Worm (Caenorhabditis elegans) whole organism, L4 larva: ENCODE data around the gene F18A12.2.
"Not testable (repeated sequence)": the region's sequence is repeated elsewhere in the genome, so short reads cannot be mapped to it uniquely, and the experiment has no call there.

Experiments used
- F26F4.8 ChIP-seq: fragments of 200-800 bp; sonication (Bioruptor generic); conservative IDR thresholded peaks from 2 replicates; pipeline ENCODE4 v1.3.6; 2022; ENCODE audit warnings: missing genetic modification characterization, missing compliant biosample characterization
- F44E2.7 ChIP-seq: fragments of 200-800 bp; sonication (Bioruptor generic); IDR thresholded peaks from 2 replicates; pipeline ENCODE4 v2.1.2; 2022; ENCODE audit warnings: missing genetic modification characterization, missing compliant biosample characterization
- R02D3.7 ChIP-seq: fragments of 150-350 bp; sonication (generic microtip); optimal IDR thresholded peaks from 3 replicates; lab custom pipeline; 2014; ENCODE audit warnings: missing biosample characterization, missing genetic modification characterization
- T26A8.4 ChIP-seq: fragments of 200-800 bp; sonication (Bioruptor generic); IDR thresholded peaks from 2 replicates; pipeline ENCODE4 v1.3.6; 2022; ENCODE audit warnings: missing genetic modification characterization, missing compliant biosample characterization
- aha-1 ChIP-seq: fragments of 150-350 bp; peaks from one replicate; lab custom pipeline; 2014; ENCODE audit warnings: missing biosample characterization, missing genetic modification characterization
- ama-1 ChIP-seq: fragments of 150-350 bp; optimal IDR thresholded peaks from 2 replicates; lab custom pipeline; 2014; ENCODE audit warnings: inconsistent platforms, mixed read lengths
- arid-1 ChIP-seq: fragments of 200-800 bp; sonication (Bioruptor generic); conservative IDR thresholded peaks from 2 replicates; pipeline ENCODE4 v1.3.6; 2022; ENCODE audit warnings: missing genetic modification reagents, missing genetic modification characterization, missing compliant biosample characterization
- ceh-28 ChIP-seq: fragments of 150-350 bp; optimal IDR thresholded peaks from 2 replicates; lab custom pipeline; 2014; ENCODE audit warnings: missing biosample characterization, missing genetic modification reagents, missing genetic modification characterization
- ceh-44 ChIP-seq: fragments of 200-800 bp; sonication (Bioruptor generic); IDR thresholded peaks from 2 replicates; pipeline ENCODE4 v1.3.6; 2022; ENCODE audit warnings: missing genetic modification reagents, missing genetic modification characterization, missing compliant biosample characterization
- ceh-82 ChIP-seq: sonication (generic microtip); optimal IDR thresholded peaks from 2 replicates; lab custom pipeline; 2017; ENCODE audit warnings: missing biosample characterization, missing genetic modification characterization
- ces-1 ChIP-seq: fragments of 150-350 bp; sonication (generic microtip); optimal IDR thresholded peaks from 4 replicates; lab custom pipeline; 2014; ENCODE audit warnings: missing biosample characterization, missing genetic modification reagents, missing genetic modification characterization
- ctbp-1 ChIP-seq: fragments of 200-800 bp; sonication (Bioruptor generic); IDR thresholded peaks from 2 replicates; pipeline ENCODE4 v1.3.6; 2022; ENCODE audit warnings: missing genetic modification reagents, missing genetic modification characterization, missing compliant biosample characterization
- daf-8 ChIP-seq: fragments of 200-800 bp; sonication (Bioruptor generic); IDR thresholded peaks from 2 replicates; pipeline ENCODE4 v1.3.6; 2022; ENCODE audit warnings: missing genetic modification characterization, missing compliant biosample characterization
- dmd-6 ChIP-seq: fragments of 200-800 bp; sonication (Bioruptor generic); IDR thresholded peaks from 2 replicates; pipeline ENCODE4 v1.3.6; 2022; ENCODE audit warnings: missing genetic modification reagents, missing genetic modification characterization, missing compliant biosample characterization
- dmd-9 ChIP-seq: fragments of 200-800 bp; sonication (Bioruptor generic); IDR thresholded peaks from 2 replicates; pipeline ENCODE4 v1.3.6; 2022; ENCODE audit warnings: missing genetic modification reagents, missing genetic modification characterization, missing compliant biosample characterization
- dpl-1 ChIP-seq: fragments of 150-350 bp; optimal IDR thresholded peaks from 2 replicates; lab custom pipeline; 2014; ENCODE audit warnings: missing biosample characterization, missing genetic modification reagents, missing genetic modification characterization
- hlh-30 ChIP-seq: sonication (generic microtip); optimal IDR thresholded peaks from 2 replicates; lab custom pipeline; 2017; ENCODE audit warnings: antibody characterized with exemption, mild to moderate bottlenecking, missing genetic modification characterization, missing compliant biosample characterization; ENCODE audit not compliant: insufficient read depth
- lim-7 ChIP-seq: fragments of 200-800 bp; sonication (Bioruptor generic); IDR thresholded peaks from 2 replicates; pipeline ENCODE4 v1.3.6; 2022; ENCODE audit warnings: missing genetic modification characterization, missing compliant biosample characterization
- lin-13 ChIP-seq: fragments of 150-350 bp; optimal IDR thresholded peaks from 2 replicates; lab custom pipeline; 2014; ENCODE audit warnings: missing biosample characterization, missing genetic modification reagents, missing genetic modification characterization
- lir-3 ChIP-seq: sonication (generic microtip); optimal IDR thresholded peaks from 2 replicates; lab custom pipeline; 2016; ENCODE audit warnings: mild to moderate bottlenecking, missing genetic modification characterization, missing compliant biosample characterization
- mdl-1 ChIP-seq, 2 experiments: fragments of 150-350 bp in 1 of 2; sonication (generic microtip) in 1 of 2; optimal IDR thresholded peaks; 2 replicates each; lab custom pipeline; 2014 to 2017; ENCODE audit warnings: missing biosample characterization in 2 of 2, missing genetic modification characterization in 2 of 2
- mxl-2 ChIP-seq: fragments of 200-800 bp; sonication (Bioruptor generic); conservative IDR thresholded peaks from 2 replicates; pipeline ENCODE4 v1.3.6; 2022; ENCODE audit warnings: missing genetic modification reagents, missing genetic modification characterization, missing compliant biosample characterization
- mxl-3 ChIP-seq: fragments of 200-800 bp; sonication (Bioruptor generic); optimal IDR thresholded peaks from 2 replicates; lab custom pipeline; 2018; ENCODE audit warnings: mild to moderate bottlenecking, missing genetic modification characterization, missing compliant biosample characterization
- nhr-111 ChIP-seq: fragments of 200-800 bp; sonication (Bioruptor generic); optimal IDR thresholded peaks from 2 replicates; lab custom pipeline; 2018; ENCODE audit warnings: mild to moderate bottlenecking, missing genetic modification characterization, missing compliant biosample characterization
- nhr-237 ChIP-seq: sonication (generic microtip); optimal IDR thresholded peaks from 2 replicates; lab custom pipeline; 2017; ENCODE audit warnings: missing biosample characterization, missing genetic modification characterization
- nhr-25 ChIP-seq: sonication (generic microtip); optimal IDR thresholded peaks from 2 replicates; lab custom pipeline; 2017; ENCODE audit warnings: missing genetic modification characterization, mild to moderate bottlenecking, missing compliant biosample characterization, antibody characterized with exemption, moderate library complexity, borderline replicate concordance; ENCODE audit not compliant: insufficient read depth
- nhr-41 ChIP-seq: fragments of 200-800 bp; sonication (Bioruptor generic); IDR thresholded peaks from 2 replicates; pipeline ENCODE4 v1.3.6; 2022; ENCODE audit warnings: missing genetic modification reagents, missing genetic modification characterization, missing compliant biosample characterization
- nhr-48 ChIP-seq: sonication (generic microtip); optimal IDR thresholded peaks from 2 replicates; lab custom pipeline; 2016; ENCODE audit warnings: mild to moderate bottlenecking, missing genetic modification characterization, missing compliant biosample characterization
- php-3 ChIP-seq: fragments of 200-800 bp; sonication (Bioruptor generic); IDR thresholded peaks from 2 replicates; pipeline ENCODE4 v1.3.6; 2022; ENCODE audit warnings: missing genetic modification reagents, missing genetic modification characterization, missing compliant biosample characterization
- pqm-1 ChIP-seq: sonication (generic microtip); optimal IDR thresholded peaks from 2 replicates; lab custom pipeline; 2017; ENCODE audit warnings: missing biosample characterization, missing genetic modification characterization
- rbr-2 ChIP-seq: sonication (generic microtip); optimal IDR thresholded peaks from 2 replicates; lab custom pipeline; 2016; ENCODE audit warnings: missing genotype, missing genetic modification characterization, missing compliant biosample characterization
- skn-1 ChIP-seq: fragments of 150-350 bp; optimal IDR thresholded peaks from 2 replicates; lab custom pipeline; 2014; ENCODE audit warnings: missing biosample characterization, missing genetic modification characterization
- tag-97 ChIP-seq: fragments of 200-800 bp; sonication (Bioruptor generic); IDR thresholded peaks from 2 replicates; pipeline ENCODE4 v1.3.6; 2022; ENCODE audit warnings: missing genetic modification characterization, missing compliant biosample characterization
- tra-1 ChIP-seq: fragments of 200-800 bp; sonication (Bioruptor generic); IDR thresholded peaks from 2 replicates; pipeline ENCODE4 v1.3.6; 2022; ENCODE audit warnings: missing genetic modification reagents, missing genetic modification characterization, missing compliant biosample characterization
- zip-11 ChIP-seq: fragments of 200-800 bp; sonication (Bioruptor generic); IDR thresholded peaks from 2 replicates; pipeline ENCODE4 v1.3.6; 2022; ENCODE audit warnings: missing genetic modification characterization, missing compliant biosample characterization
- zip-2 ChIP-seq: fragments of 150-350 bp; optimal IDR thresholded peaks from 2 replicates; lab custom pipeline; 2014; ENCODE audit warnings: missing biosample characterization, missing genetic modification characterization

F18A12.2 gene

DNA sequence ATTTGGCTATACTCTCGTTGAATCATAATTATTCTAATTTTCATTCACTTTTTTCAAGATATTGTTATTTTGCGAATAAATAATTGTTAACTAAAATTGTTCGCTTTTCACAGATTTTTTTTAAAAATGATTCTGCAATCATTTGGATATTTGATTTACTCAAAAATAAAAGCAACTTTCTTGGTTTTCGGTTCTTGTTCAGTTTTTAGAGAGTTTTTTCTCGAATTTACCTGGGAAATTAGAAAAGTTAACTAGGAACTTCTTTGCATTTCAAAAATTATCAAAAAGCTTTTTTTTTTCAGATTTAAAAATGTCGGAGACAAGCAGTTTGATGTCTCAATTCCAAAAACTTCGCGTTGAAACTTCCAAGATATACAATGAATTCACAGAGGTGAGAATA, 32.0 kb downstream of the F18A12.2 start, which contains the start of the genes C16C8.20 and gldi-6 (continued):
- no peak for TF ChIP-seq tag-97
- TF ChIP-seq pqm-1 (tag; lab: Kevin White, UChicago): no peak
- TF ChIP-seq nhr-237: no peak

ce11 chrII:3447906-3448305, 33.2 kb downstream of the F18A12.2 start, which contains the start of gene C16C8.21:
C16C8.21 (plus strand) TSS chrII:3448206.
- TF ChIP-seq lin-13 (GFP tag; lab: Kevin White, UChicago) (no peak), nhr-48 (tag; lab: Kevin White, UChicago) (no peak), nhr-41 (GFP tag; lab: Robert Waterston, UW) (no peak), daf-8 (GFP tag; lab: Robert Waterston, UW) (no peak), zip-2 (tag; lab: Kevin White, UChicago) (no peak), lim-7 (GFP tag; lab: Robert Waterston, UW) (no peak), tra-1 (no peak), F44E2.7 (no peak), ama-1 (lab: Kevin White, UChicago) (no peak), ceh-44 (no peak), F26F4.8 (GFP tag; lab: Robert Waterston, UW) (no peak), mdl-1 (tag; optimal IDR thresholded peaks at IDR 0.05; lab: Kevin White, UChicago) (no peak), hlh-30 (tag; lab: Kevin White, UChicago) (no peak), ceh-28 (tag; lab: Kevin White, UChicago) (no peak), ceh-82 (tag; lab: Kevin White, UChicago) (no peak)

DNA sequence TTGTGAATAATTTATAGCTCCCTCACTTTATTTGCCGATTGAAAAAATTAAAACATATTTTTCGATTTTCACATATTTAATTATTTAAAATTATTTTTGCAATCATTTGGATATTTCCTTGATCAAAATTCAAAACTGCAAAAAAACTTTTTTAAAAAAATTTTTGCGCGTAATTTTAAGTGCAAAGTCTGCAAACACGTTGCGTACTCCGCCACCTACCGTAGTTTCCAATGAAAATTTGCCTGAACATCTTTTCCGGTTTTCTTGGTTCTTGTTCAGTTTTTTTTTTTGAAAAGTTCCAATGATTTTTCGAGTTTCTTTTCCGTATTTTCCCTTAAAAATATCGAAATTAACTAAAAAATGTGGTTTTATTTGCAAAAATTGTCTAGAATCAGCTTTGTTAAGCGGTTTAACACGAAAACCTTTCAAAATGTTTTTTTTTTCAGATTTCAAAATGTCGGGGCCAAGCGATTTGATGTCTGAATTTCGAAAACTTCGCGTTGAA, 34.2 kb downstream of the F18A12.2 start, which contains the start of gene C16C8.25:
Gene C16C8.25 (plus strand): TSS at position 455 of the 505 bp plus-strand sequence.
- TF ChIP-seq aha-1 (no peak), ceh-82 (tag; lab: Kevin White, UChicago) (no peak), dmd-9 (no peak), ctbp-1 (no peak), R02D3.7 (tag; lab: Kevin White, UChicago) (no peak), lir-3 (tag; lab: Kevin White, UChicago) (no peak), mxl-3 (GFP tag; lab: Kevin White, UChicago) (no peak), lin-13 (GFP tag; lab: Kevin White, UChicago) (no peak), arid-1 (GFP tag; lab: Robert Waterston, UW) (no peak), dpl-1 (no peak), nhr-111 (GFP tag; lab: Kevin White, UChicago) (no peak), zip-11 (GFP tag; lab: Robert Waterston, UW) (no peak), mdl-1 (tag; optimal IDR thresholded peaks at IDR 0.05; lab: Kevin White, UChicago) (no peak), rbr-2 (tag; lab: Kevin White, UChicago) (no peak), mxl-2 (GFP tag; lab: Robert Waterston, UW) (no peak), nhr-25 (tag; lab: Kevin White, UChicago) (no peak), ces-1 (GFP tag; lab: Kevin White, UChicago) (no peak), skn-1 (tag; lab: Kevin White, UChicago) (no peak), php-3 (GFP tag; lab: Robert Waterston, UW) (no peak)

DNA sequence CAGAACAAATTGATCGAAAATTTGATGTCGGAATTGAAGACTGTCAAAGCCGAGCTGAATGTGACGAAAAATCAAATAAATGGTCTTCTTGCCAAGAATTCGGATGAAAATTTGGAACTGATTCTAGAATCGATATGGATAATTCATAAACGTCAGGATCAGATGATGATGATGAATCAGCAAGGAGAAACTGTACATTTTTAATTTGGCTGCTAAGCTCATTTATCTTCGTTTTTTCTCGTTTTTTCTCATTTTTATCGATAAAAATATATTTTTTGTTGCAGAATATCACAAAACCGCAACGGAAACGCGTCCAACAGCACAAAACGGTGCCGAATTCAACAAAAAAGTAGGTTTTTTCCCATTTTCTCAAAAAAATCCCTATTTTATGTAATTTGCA, 34.9 kb downstream of the F18A12.2 start, which contains the start of gene C16C8.14:
Gene C16C8.14 (plus strand): TSS at position 301 of the 400 bp plus-strand sequence.
- not testable (repeated sequence) for TF ChIP-seq nhr-237; dmd-6 (GFP tag; lab: Robert Waterston, UW); T26A8.4
